Comparison of ENCODE assay signal across 1 fruit fly cellular context in the genomic region with DNA sequence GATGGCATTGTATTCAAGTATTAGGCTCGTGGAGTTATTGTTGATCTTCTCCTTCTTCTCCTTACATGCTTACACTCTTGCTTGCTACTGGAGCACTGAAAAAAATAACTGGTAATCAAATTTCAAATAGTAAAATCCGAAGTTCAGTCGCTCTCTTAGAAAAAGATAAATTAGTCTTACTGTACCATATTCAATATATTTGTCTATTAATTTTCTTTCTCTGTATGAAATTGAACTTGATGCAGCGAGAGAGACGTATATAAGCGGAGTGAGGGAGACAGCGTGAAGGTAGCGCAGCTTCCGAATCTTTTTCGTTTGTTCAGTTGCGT.
TF ChIP-seq lines count a peak whose summit lies in the region.

No protein-coding gene starts in this region.

TF ChIP-seq in whole organism, embryonic, 481 proteins besides CTCF, POLR2A, EP300 and RAD21 (continued from another document and continues in another):
- TF ChIP-seq tap (tag; optimal IDR thresholded peaks at IDR 0.05; lab: Kevin White, UChicago) (peak; percentile 96), Dek (tag; optimal IDR thresholded peaks at IDR 0.05; lab: Kevin White, UChicago) (peak; percentile 80), z (GFP tag; IDR thresholded peaks at IDR 0.05; lab: Robert Waterston, UW) (peak; percentile 56; the same call in 1 of the 3 replicates), CG10267 (tag; optimal IDR thresholded peaks at IDR 0.05; lab: Kevin White, UChicago) (peak; percentile 87), eyg (GFP tag; optimal IDR thresholded peaks at IDR 0.05; lab: Kevin White, UChicago) (peak; percentile 69), Atf6 (GFP tag; IDR thresholded peaks at IDR 0.05; lab: Robert Waterston, UW) (peak; percentile 90), kay (GFP tag; optimal IDR thresholded peaks at IDR 0.05; lab: Kevin White, UChicago) (peak; percentile 32), unc-4 (GFP tag; IDR thresholded peaks at IDR 0.05; lab: Robert Waterston, UW; ENCODE audit: partially characterized antibody) (no peak), ewg (GFP tag; optimal IDR thresholded peaks at IDR 0.05; lab: Kevin White, UChicago) (peak; percentile 64), Chrac-16 (GFP tag; optimal IDR thresholded peaks at IDR 0.05; lab: Kevin White, UChicago) (peak; percentile 64), CG4854 (GFP tag; optimal IDR thresholded peaks at IDR 0.05; lab: Kevin White, UChicago) (peak; percentile 80), CG12391 (tag; optimal IDR thresholded peaks at IDR 0.05; lab: Kevin White, UChicago) (peak; percentile 80), ind (GFP tag; optimal IDR thresholded peaks at IDR 0.05; lab: Kevin White, UChicago) (peak; percentile 93), CG15269 (tag; optimal IDR thresholded peaks at IDR 0.05; lab: Kevin White, UChicago) (peak; percentile 78), CG6175 (GFP tag; IDR thresholded peaks at IDR 0.05; lab: Robert Waterston, UW) (peak; percentile 55; the same call in 1 of the 3 replicates), ham (GFP tag; IDR thresholded peaks at IDR 0.05; lab: Robert Waterston, UW) (0 out of 2 replicates have a peak, but pooled peaks have one; percentile 43), salm (tag; optimal IDR thresholded peaks at IDR 0.05; lab: Kevin White, UChicago) (peak; percentile 79), Oli (tag; optimal IDR thresholded peaks at IDR 0.05; lab: Kevin White, UChicago) (peak; percentile 73), CG10979 (tag; optimal IDR thresholded peaks at IDR 0.05; lab: Kevin White, UChicago) (peak; percentile 94), CG15696 (tag; optimal IDR thresholded peaks at IDR 0.05; lab: Kevin White, UChicago) (peak; percentile 43), slbo (GFP tag; IDR thresholded peaks at IDR 0.05; lab: Robert Waterston, UW) (peak; percentile 79), Taf1 (GFP tag; IDR thresholded peaks at IDR 0.05; lab: Robert Waterston, UW) (0 out of 2 replicates have a peak, but pooled peaks have one; percentile 17), Stat92E (GFP tag; optimal IDR thresholded peaks at IDR 0.05; lab: Kevin White, UChicago) (peak in 1 of 3 experiments; percentile 83), CG6683 (GFP tag; optimal IDR thresholded peaks at IDR 0.05; lab: Kevin White, UChicago) (peak; percentile 71), CG17912 (GFP tag; optimal IDR thresholded peaks at IDR 0.05; lab: Kevin White, UChicago) (no peak), CG9876 (GFP tag; optimal IDR thresholded peaks at IDR 0.05; lab: Kevin White, UChicago) (peak; percentile 65), seq (GFP tag; IDR thresholded peaks at IDR 0.05; lab: Robert Waterston, UW) (peak; percentile 89), maf-S (GFP tag; optimal IDR thresholded peaks at IDR 0.05; lab: Kevin White, UChicago) (peak; percentile 68), esg (GFP tag; conservative IDR thresholded peaks at IDR 0.05; lab: Robert Waterston, UW) (peak; percentile 92), zen (tag; optimal IDR thresholded peaks at IDR 0.05; lab: Kevin White, UChicago) (peak; percentile 79), CG8290 (GFP tag; optimal IDR thresholded peaks at IDR 0.05; lab: Kevin White, UChicago) (peak; percentile 85), CG8290 (tag; optimal IDR thresholded peaks at IDR 0.05; lab: Kevin White, UChicago) (peak in 1 of 2 experiments; percentile 77), CG2129 (GFP tag; IDR thresholded peaks at IDR 0.05; lab: Robert Waterston, UW; ENCODE audit: partially characterized antibody) (no peak), Bdp1 (GFP tag; optimal IDR thresholded peaks at IDR 0.05; lab: Kevin White, UChicago) (peak; percentile 35), fu2 (GFP tag; optimal IDR thresholded peaks at IDR 0.05; lab: Kevin White, UChicago) (no peak), fd96Cb (tag; optimal IDR thresholded peaks at IDR 0.05; lab: Kevin White, UChicago) (peak; percentile 94), gro (GFP tag; optimal IDR thresholded peaks at IDR 0.05; lab: Kevin White, UChicago) (peak; percentile 1), CG7839 (tag; optimal IDR thresholded peaks at IDR 0.05; lab: Kevin White, UChicago) (peak; percentile 89), Hmr (GFP tag; optimal IDR thresholded peaks at IDR 0.05; lab: Kevin White, UChicago) (peak; percentile 68), NfI (GFP tag; optimal IDR thresholded peaks at IDR 0.05; lab: Kevin White, UChicago) (peak; percentile 52), Gsc (GFP tag; IDR thresholded peaks at IDR 0.05; lab: Robert Waterston, UW) (peak; percentile 67), YL-1 (GFP tag; optimal IDR thresholded peaks at IDR 0.05; lab: Kevin White, UChicago) (no peak), en (GFP tag; optimal IDR thresholded peaks at IDR 0.05; lab: Kevin White, UChicago) (peak; percentile 72), dmrt99B (tag; optimal IDR thresholded peaks at IDR 0.05; lab: Kevin White, UChicago) (peak; percentile 95), pan (optimal IDR thresholded peaks at IDR 0.05; lab: Kevin White, UChicago) (no peak), pan (GFP tag; optimal IDR thresholded peaks at IDR 0.05 in 1 of 2, IDR thresholded peaks at IDR 0.05 in 1 of 2) (peak in 1 of 2 experiments; percentile 95), CG14441 (GFP tag; IDR thresholded peaks at IDR 0.05; lab: Robert Waterston, UW) (peak; percentile 91), ranshi (GFP tag; IDR thresholded peaks at IDR 0.05; lab: Robert Waterston, UW) (peak; percentile 92), chinmo (GFP tag; IDR thresholded peaks at IDR 0.05; lab: Robert Waterston, UW; ENCODE audit: partially characterized antibody) (no peak), inv (GFP tag; IDR thresholded peaks at IDR 0.05; lab: Robert Waterston, UW; ENCODE audit: partially characterized antibody) (no peak), Mes4 (GFP tag; optimal IDR thresholded peaks at IDR 0.05; lab: Kevin White, UChicago) (peak; percentile 64), CG8478 (optimal IDR thresholded peaks at IDR 0.05; lab: Kevin White, UChicago) (no peak), CG1647 (GFP tag; optimal IDR thresholded peaks at IDR 0.05; lab: Kevin White, UChicago) (peak; percentile 78), Sox102F (GFP tag; optimal IDR thresholded peaks at IDR 0.05; lab: Kevin White, UChicago) (peak; percentile 88), CG8388 (GFP tag; optimal IDR thresholded peaks at IDR 0.05; lab: Kevin White, UChicago) (peak; percentile 91), CG30431 (GFP tag; optimal IDR thresholded peaks at IDR 0.05; lab: Kevin White, UChicago) (peak; percentile 42), mld (GFP tag; IDR thresholded peaks at IDR 0.05; lab: Robert Waterston, UW; ENCODE audit: partially characterized antibody) (no peak), CG10462 (GFP tag; optimal IDR thresholded peaks at IDR 0.05; lab: Kevin White, UChicago) (peak; percentile 60), CG8944 (GFP tag; optimal IDR thresholded peaks at IDR 0.05; lab: Kevin White, UChicago) (peak; percentile 89), Pdp1 (GFP tag; optimal IDR thresholded peaks at IDR 0.05; lab: Kevin White, UChicago) (peak; percentile 87 to 89), Med (GFP tag; lab: Kevin White, UChicago) (peak; percentile 97), BEAF-32 (GFP tag; optimal IDR thresholded peaks at IDR 0.05; lab: Kevin White, UChicago) (no peak), CG31224 (GFP tag; IDR thresholded peaks at IDR 0.05; lab: Robert Waterston, UW) (peak; percentile 71), tio (GFP tag; optimal IDR thresholded peaks at IDR 0.05; lab: Kevin White, UChicago) (peak; percentile 69), Rfx (GFP tag; IDR thresholded peaks at IDR 0.05; lab: Robert Waterston, UW) (peak; percentile 83), Deaf1 (tag; optimal IDR thresholded peaks at IDR 0.05; lab: Kevin White, UChicago) (peak; percentile 66), Lim3 (GFP tag; IDR thresholded peaks at IDR 0.05; lab: Robert Waterston, UW) (peak; percentile 74), zfh1 (GFP tag; IDR thresholded peaks at IDR 0.05; lab: Robert Waterston, UW) (peak; percentile 96), CG6791 (GFP tag; IDR thresholded peaks at IDR 0.05; lab: Robert Waterston, UW; ENCODE audit: partially characterized antibody) (no peak), CG9797 (GFP tag; optimal IDR thresholded peaks at IDR 0.05; lab: Kevin White, UChicago) (no peak), wek (GFP tag; optimal IDR thresholded peaks at IDR 0.05; lab: Kevin White, UChicago) (peak; percentile 61), kah (GFP tag; optimal IDR thresholded peaks at IDR 0.05; lab: Kevin White, UChicago) (peak; percentile 86), disco-r (GFP tag; optimal IDR thresholded peaks at IDR 0.05; lab: Kevin White, UChicago) (peak; percentile 72), p53 (GFP tag; optimal IDR thresholded peaks at IDR 0.05; lab: Kevin White, UChicago) (peak; percentile 62), CG10543 (GFP tag; optimal IDR thresholded peaks at IDR 0.05; lab: Kevin White, UChicago) (peak; percentile 59), CG2116 (GFP tag; optimal IDR thresholded peaks at IDR 0.05; lab: Kevin White, UChicago) (no peak), pzg (GFP tag; optimal IDR thresholded peaks at IDR 0.05; lab: Kevin White, UChicago) (no peak), unpg (GFP tag; optimal IDR thresholded peaks at IDR 0.05; lab: Kevin White, UChicago) (peak; percentile 92), aop (GFP tag; IDR thresholded peaks at IDR 0.05; lab: Robert Waterston, UW) (peak; percentile 73), repo (GFP tag; optimal IDR thresholded peaks at IDR 0.05; lab: Kevin White, UChicago) (peak; percentile 82), CG6813 (GFP tag; optimal IDR thresholded peaks at IDR 0.05; lab: Kevin White, UChicago) (peak; percentile 82), Poxn (GFP tag; IDR thresholded peaks at IDR 0.05; lab: Robert Waterston, UW) (no peak), CG12744 (GFP tag; optimal IDR thresholded peaks at IDR 0.05; lab: Kevin White, UChicago) (peak; percentile 50), Ptx1 (GFP tag; IDR thresholded peaks at IDR 0.05; lab: Robert Waterston, UW) (peak; percentile 94), Elba2 (GFP tag; optimal IDR thresholded peaks at IDR 0.05; lab: Kevin White, UChicago) (no peak), gem (tag; optimal IDR thresholded peaks at IDR 0.05; lab: Kevin White, UChicago) (peak; percentile 93), da (GFP tag; optimal IDR thresholded peaks at IDR 0.05; lab: Kevin White, UChicago) (no peak), CG7372 (GFP tag; IDR thresholded peaks at IDR 0.05; lab: Robert Waterston, UW) (peak; percentile 76), CG17328 (GFP tag; IDR thresholded peaks at IDR 0.05; lab: Robert Waterston, UW) (peak; percentile 95), kni (GFP tag; optimal IDR thresholded peaks at IDR 0.05; lab: Kevin White, UChicago) (peak; percentile 49), Kr (GFP tag; optimal IDR thresholded peaks at IDR 0.05; lab: Kevin White, UChicago) (no peak), B-H1 (GFP tag; IDR thresholded peaks at IDR 0.05; lab: Robert Waterston, UW) (peak; percentile 92), Sin3A (optimal IDR thresholded peaks at IDR 0.05; lab: Kevin White, UChicago) (no peak), CG11085 (GFP tag; IDR thresholded peaks at IDR 0.05; lab: Robert Waterston, UW) (peak; percentile 38; the same call in 1 of the 2 replicates), corto (GFP tag; optimal IDR thresholded peaks at IDR 0.05; lab: Kevin White, UChicago) (peak; percentile 55), CG13123 (GFP tag; optimal IDR thresholded peaks at IDR 0.05; lab: Kevin White, UChicago) (peak; percentile 17), CG2199 (GFP tag; IDR thresholded peaks at IDR 0.05; lab: Robert Waterston, UW) (peak; percentile 95), CG14710 (tag; optimal IDR thresholded peaks at IDR 0.05; lab: Kevin White, UChicago) (peak; percentile 90), CG17829 (tag; optimal IDR thresholded peaks at IDR 0.05; lab: Kevin White, UChicago) (peak; percentile 89), CG43689 (GFP tag; IDR thresholded peaks at IDR 0.05; lab: Robert Waterston, UW) (peak; percentile 90), NC2α (GFP tag; optimal IDR thresholded peaks at IDR 0.05; lab: Kevin White, UChicago) (peak; percentile 42), CG9215 (GFP tag; IDR thresholded peaks at IDR 0.05; lab: Robert Waterston, UW) (peak; percentile 57), Dip2 (GFP tag; IDR thresholded peaks at IDR 0.05; lab: Robert Waterston, UW) (no peak), Optix (GFP tag; IDR thresholded peaks at IDR 0.05; lab: Robert Waterston, UW) (peak; percentile 85), CG11093 (GFP tag; IDR thresholded peaks at IDR 0.05; lab: Robert Waterston, UW) (peak; percentile 82), Sox100B (GFP tag; optimal IDR thresholded peaks at IDR 0.05; lab: Kevin White, UChicago) (peak; percentile 91), Hr39 (optimal IDR thresholded peaks at IDR 0.05; lab: Kevin White, UChicago) (no peak), Dref (GFP tag; IDR thresholded peaks at IDR 0.05; lab: Robert Waterston, UW) (no peak), CG5953 (GFP tag; IDR thresholded peaks at IDR 0.05; lab: Robert Waterston, UW) (peak; percentile 96), h (optimal IDR thresholded peaks at IDR 0.05; lab: Kevin White, UChicago) (no peak), br (optimal IDR thresholded peaks at IDR 0.05; lab: Kevin White, UChicago) (no peak), CG15073 (GFP tag; optimal IDR thresholded peaks at IDR 0.05; lab: Kevin White, UChicago) (no peak), H2.0 (GFP tag; IDR thresholded peaks at IDR 0.05; lab: Robert Waterston, UW) (peak; percentile 91), CG7987 (GFP tag; optimal IDR thresholded peaks at IDR 0.05; lab: Kevin White, UChicago) (peak; percentile 80), CG4328 (GFP tag; optimal IDR thresholded peaks at IDR 0.05; lab: Kevin White, UChicago) (peak; percentile 62), slou (GFP tag; optimal IDR thresholded peaks at IDR 0.05; lab: Kevin White, UChicago) (peak; percentile 63), ken (GFP tag; IDR thresholded peaks at IDR 0.05; lab: Robert Waterston, UW) (peak; percentile 93), CG4360 (GFP tag; IDR thresholded peaks at IDR 0.05; lab: Robert Waterston, UW) (peak; percentile 6; the same call in 1 of the 2 replicates), CG14014 (GFP tag; IDR thresholded peaks at IDR 0.05; lab: Robert Waterston, UW) (peak; percentile 92), CG14860 (GFP tag; IDR thresholded peaks at IDR 0.05; lab: Robert Waterston, UW; ENCODE audit: partially characterized antibody) (no peak), fd102C (GFP tag; optimal IDR thresholded peaks at IDR 0.05; lab: Kevin White, UChicago) (no peak), caup (GFP tag; optimal IDR thresholded peaks at IDR 0.05; lab: Kevin White, UChicago; ENCODE audit: severe bottlenecking) (peak; percentile 85), wor (GFP tag; IDR thresholded peaks at IDR 0.05; lab: Robert Waterston, UW) (peak; percentile 84), Hsf (GFP tag; optimal IDR thresholded peaks at IDR 0.05; lab: Kevin White, UChicago) (peak; percentile 81), Max (GFP tag; optimal IDR thresholded peaks at IDR 0.05; lab: Kevin White, UChicago) (peak; percentile 85), HmgZ (tag; optimal IDR thresholded peaks at IDR 0.05; lab: Kevin White, UChicago) (peak; percentile 36), Dll (GFP tag; IDR thresholded peaks at IDR 0.05; lab: Robert Waterston, UW; ENCODE audit: partially characterized antibody) (no peak)
